Worm (Caenorhabditis elegans) whole organism, L4 larva: ENCODE results near the gene tsp-10.

Experiments used
- F37D6.2 ChIP-seq: sonication (generic microtip); optimal IDR thresholded peaks from 2 replicates; lab custom pipeline; 2016; ENCODE audit warnings: mild to moderate bottlenecking, missing genetic modification characterization, missing compliant biosample characterization
- F49E8.2 ChIP-seq: sonication (generic microtip); optimal IDR thresholded peaks from 2 replicates; lab custom pipeline; 2016; ENCODE audit warnings: missing compliant biosample characterization, mild to moderate bottlenecking, missing genetic modification characterization, borderline replicate concordance
- R02D3.7 ChIP-seq: fragments of 150-350 bp; sonication (generic microtip); optimal IDR thresholded peaks from 3 replicates; lab custom pipeline; 2014; ENCODE audit warnings: missing biosample characterization, missing genetic modification characterization
- T26A8.4 ChIP-seq: fragments of 200-800 bp; sonication (Bioruptor generic); IDR thresholded peaks from 2 replicates; pipeline ENCODE4 v1.3.6; 2022; ENCODE audit warnings: missing genetic modification characterization, missing compliant biosample characterization
- Y105C5A.15 ChIP-seq: fragments of 200-800 bp; sonication (Bioruptor generic); IDR thresholded peaks from 2 replicates; pipeline ENCODE4 v1.3.6; 2022; ENCODE audit warnings: missing genetic modification characterization, missing compliant biosample characterization
- Y5F2A.4 ChIP-seq: fragments of 200-800 bp; sonication (Bioruptor generic); optimal IDR thresholded peaks from 2 replicates; lab custom pipeline; 2018; ENCODE audit warnings: mild to moderate bottlenecking, missing genetic modification characterization, missing compliant biosample characterization
- ZK546.5 ChIP-seq, 2 experiments: sonication (generic microtip); optimal IDR thresholded peaks; 2 replicates each; lab custom pipeline; 2017; ENCODE audit warnings: missing biosample characterization in 2 of 2, missing genetic modification characterization in 2 of 2
- aha-1 ChIP-seq: fragments of 150-350 bp; peaks from one replicate; lab custom pipeline; 2014; ENCODE audit warnings: missing biosample characterization, missing genetic modification characterization
- ama-1 ChIP-seq: fragments of 150-350 bp; optimal IDR thresholded peaks from 2 replicates; lab custom pipeline; 2014; ENCODE audit warnings: inconsistent platforms, mixed read lengths
- ceh-28 ChIP-seq: fragments of 150-350 bp; optimal IDR thresholded peaks from 2 replicates; lab custom pipeline; 2014; ENCODE audit warnings: missing biosample characterization, missing genetic modification reagents, missing genetic modification characterization
- ceh-62 ChIP-seq: sonication (generic microtip); optimal IDR thresholded peaks from 2 replicates; lab custom pipeline; 2017; ENCODE audit warnings: missing biosample characterization, missing genetic modification characterization
- ces-1 ChIP-seq: fragments of 150-350 bp; sonication (generic microtip); optimal IDR thresholded peaks from 4 replicates; lab custom pipeline; 2014; ENCODE audit warnings: missing biosample characterization, missing genetic modification reagents, missing genetic modification characterization
- cey-2 ChIP-seq: sonication (generic microtip); optimal IDR thresholded peaks from 3 replicates; lab custom pipeline; 2017; ENCODE audit warnings: missing genetic modification characterization, mild to moderate bottlenecking, missing compliant biosample characterization, antibody characterized with exemption, borderline replicate concordance; ENCODE audit not compliant: insufficient read depth
- ctbp-1 ChIP-seq: fragments of 200-800 bp; sonication (Bioruptor generic); IDR thresholded peaks from 2 replicates; pipeline ENCODE4 v1.3.6; 2022; ENCODE audit warnings: missing genetic modification reagents, missing genetic modification characterization, missing compliant biosample characterization
- daf-19 ChIP-seq: fragments of 200-800 bp; sonication (Bioruptor generic); conservative IDR thresholded peaks from 2 replicates; pipeline ENCODE4 v1.3.6; 2022; ENCODE audit warnings: missing genetic modification characterization, missing compliant biosample characterization
- daf-8 ChIP-seq: fragments of 200-800 bp; sonication (Bioruptor generic); IDR thresholded peaks from 2 replicates; pipeline ENCODE4 v1.3.6; 2022; ENCODE audit warnings: missing genetic modification characterization, missing compliant biosample characterization
- dmd-9 ChIP-seq: fragments of 200-800 bp; sonication (Bioruptor generic); IDR thresholded peaks from 2 replicates; pipeline ENCODE4 v1.3.6; 2022; ENCODE audit warnings: missing genetic modification reagents, missing genetic modification characterization, missing compliant biosample characterization
- fkh-10 ChIP-seq: fragments of 150-350 bp; optimal IDR thresholded peaks from 2 replicates; lab custom pipeline; 2014; ENCODE audit warnings: missing biosample characterization, missing genetic modification reagents, missing genetic modification characterization
- fos-1 ChIP-seq: fragments of 150-350 bp; optimal IDR thresholded peaks from 2 replicates; lab custom pipeline; 2014; ENCODE audit warnings: missing biosample characterization, missing genetic modification characterization
- hif-1 ChIP-seq, 2 experiments: sonication (generic microtip); optimal IDR thresholded peaks; 2 replicates each; lab custom pipeline; 2016 to 2017; ENCODE audit warnings: missing compliant biosample characterization in 2 of 2, missing genetic modification characterization in 2 of 2, missing genetic modification reagents in 2 of 2, missing genotype in 2 of 2, mild to moderate bottlenecking in 1 of 2
- hlh-11 ChIP-seq: fragments of 200-800 bp; sonication (Bioruptor generic); optimal IDR thresholded peaks from 2 replicates; lab custom pipeline; 2018; ENCODE audit warnings: mild to moderate bottlenecking, missing genetic modification characterization, missing compliant biosample characterization
- lin-13 ChIP-seq: fragments of 150-350 bp; optimal IDR thresholded peaks from 2 replicates; lab custom pipeline; 2014; ENCODE audit warnings: missing biosample characterization, missing genetic modification reagents, missing genetic modification characterization
- lin-29 ChIP-seq: fragments of 200-800 bp; sonication (Bioruptor generic); IDR thresholded peaks from 2 replicates; pipeline ENCODE4 v1.3.6; 2022; ENCODE audit warnings: missing genetic modification reagents, missing genetic modification characterization, missing compliant biosample characterization
- lin-38 ChIP-seq: fragments of 200-800 bp; sonication (Bioruptor generic); IDR thresholded peaks from 2 replicates; pipeline ENCODE4 v1.3.6; 2022; ENCODE audit warnings: missing genetic modification reagents, missing genetic modification characterization, missing compliant biosample characterization
- lin-39 ChIP-seq: fragments of 150-350 bp; optimal IDR thresholded peaks from 2 replicates; lab custom pipeline; 2014; ENCODE audit warnings: missing biosample characterization, missing genetic modification reagents, missing genetic modification characterization
- lir-3 ChIP-seq: sonication (generic microtip); optimal IDR thresholded peaks from 2 replicates; lab custom pipeline; 2016; ENCODE audit warnings: mild to moderate bottlenecking, missing genetic modification characterization, missing compliant biosample characterization
- lsy-2 ChIP-seq, 2 experiments: fragments of 150-350 bp in 1 of 2; sonication (generic microtip) in 1 of 2; optimal IDR thresholded peaks; 2 replicates each; lab custom pipeline; 2014 to 2017; ENCODE audit warnings: missing biosample characterization in 2 of 2, missing genetic modification characterization in 2 of 2
- madf-5 ChIP-seq, 2 experiments: fragments of 200-800 bp; sonication (Bioruptor generic); IDR thresholded peaks; 2 replicates each; pipeline ENCODE4 v1.3.6; 2022; ENCODE audit warnings: missing compliant biosample characterization in 2 of 2, missing genetic modification characterization in 2 of 2
- mes-2 ChIP-seq: sonication (generic microtip); optimal IDR thresholded peaks from 2 replicates; lab custom pipeline; 2016; ENCODE audit warnings: missing genotype, mild to moderate bottlenecking, missing genetic modification characterization, missing compliant biosample characterization; ENCODE audit not compliant: poor library complexity, severe bottlenecking
- mxl-2 ChIP-seq: fragments of 200-800 bp; sonication (Bioruptor generic); conservative IDR thresholded peaks from 2 replicates; pipeline ENCODE4 v1.3.6; 2022; ENCODE audit warnings: missing genetic modification reagents, missing genetic modification characterization, missing compliant biosample characterization
- mxl-3 ChIP-seq: fragments of 200-800 bp; sonication (Bioruptor generic); optimal IDR thresholded peaks from 2 replicates; lab custom pipeline; 2018; ENCODE audit warnings: mild to moderate bottlenecking, missing genetic modification characterization, missing compliant biosample characterization
- nhr-111 ChIP-seq: fragments of 200-800 bp; sonication (Bioruptor generic); optimal IDR thresholded peaks from 2 replicates; lab custom pipeline; 2018; ENCODE audit warnings: mild to moderate bottlenecking, missing genetic modification characterization, missing compliant biosample characterization
- nhr-237 ChIP-seq: sonication (generic microtip); optimal IDR thresholded peaks from 2 replicates; lab custom pipeline; 2017; ENCODE audit warnings: missing biosample characterization, missing genetic modification characterization
- nhr-25 ChIP-seq: sonication (generic microtip); optimal IDR thresholded peaks from 2 replicates; lab custom pipeline; 2017; ENCODE audit warnings: missing genetic modification characterization, mild to moderate bottlenecking, missing compliant biosample characterization, antibody characterized with exemption, moderate library complexity, borderline replicate concordance; ENCODE audit not compliant: insufficient read depth
- nhr-41 ChIP-seq: fragments of 200-800 bp; sonication (Bioruptor generic); IDR thresholded peaks from 2 replicates; pipeline ENCODE4 v1.3.6; 2022; ENCODE audit warnings: missing genetic modification reagents, missing genetic modification characterization, missing compliant biosample characterization
- nhr-6 ChIP-seq: fragments of 150-350 bp; optimal IDR thresholded peaks from 2 replicates; lab custom pipeline; 2014; ENCODE audit warnings: missing biosample characterization, missing genetic modification characterization
- nhr-76 ChIP-seq: fragments of 150-350 bp; optimal IDR thresholded peaks from 2 replicates; lab custom pipeline; 2014; ENCODE audit warnings: missing biosample characterization, missing genetic modification characterization
- nhr-77 ChIP-seq: fragments of 150-350 bp; optimal IDR thresholded peaks from 2 replicates; lab custom pipeline; 2014; ENCODE audit warnings: missing biosample characterization, missing genetic modification characterization
- sdz-12 ChIP-seq: fragments of 200-800 bp; sonication (Bioruptor generic); optimal IDR thresholded peaks from 2 replicates; lab custom pipeline; 2018; ENCODE audit warnings: mild to moderate bottlenecking, missing genetic modification characterization, missing compliant biosample characterization
- set-16 ChIP-seq: fragments of 200-800 bp; sonication (Bioruptor generic); IDR thresholded peaks from 2 replicates; pipeline ENCODE4 v1.3.6; 2022; ENCODE audit warnings: missing genetic modification reagents, missing genetic modification characterization, missing compliant biosample characterization
- spr-1 ChIP-seq: sonication (generic microtip); optimal IDR thresholded peaks from 2 replicates; lab custom pipeline; 2016; ENCODE audit warnings: mild to moderate bottlenecking, missing genetic modification characterization, missing compliant biosample characterization
- tag-97 ChIP-seq: fragments of 200-800 bp; sonication (Bioruptor generic); IDR thresholded peaks from 2 replicates; pipeline ENCODE4 v1.3.6; 2022; ENCODE audit warnings: missing genetic modification characterization, missing compliant biosample characterization
- tra-1 ChIP-seq: fragments of 200-800 bp; sonication (Bioruptor generic); IDR thresholded peaks from 2 replicates; pipeline ENCODE4 v1.3.6; 2022; ENCODE audit warnings: missing genetic modification reagents, missing genetic modification characterization, missing compliant biosample characterization
- unc-130 ChIP-seq: sonication (generic microtip); optimal IDR thresholded peaks from 2 replicates; lab custom pipeline; 2016; ENCODE audit warnings: missing genetic modification reagents, missing genetic modification characterization, missing compliant biosample characterization
- unc-39 ChIP-seq: sonication (generic microtip); optimal IDR thresholded peaks from 2 replicates; lab custom pipeline; 2017; ENCODE audit warnings: missing biosample characterization, missing genetic modification characterization
- zag-1 ChIP-seq: fragments of 150-350 bp; optimal IDR thresholded peaks from 2 replicates; lab custom pipeline; 2014; ENCODE audit warnings: missing biosample characterization, missing genetic modification characterization
- zip-11 ChIP-seq: fragments of 200-800 bp; sonication (Bioruptor generic); IDR thresholded peaks from 2 replicates; pipeline ENCODE4 v1.3.6; 2022; ENCODE audit warnings: missing genetic modification characterization, missing compliant biosample characterization

The tsp-10 gene

ce11 chrII:6745783-6746182 is 27.4 kb downstream of the tsp-10 start, which contains the start of gene ins-14:
Gene ins-14 (minus strand): TSS chrII:6745814.
- TF ChIP-seq lsy-2 (tag; optimal IDR thresholded peaks at IDR 0.05; lab: Kevin White, UChicago), result no peak
- no peak for TF ChIP-seq T26A8.4 (GFP tag; lab: Robert Waterston, UW)
- TF ChIP-seq ceh-62 (tag; lab: Kevin White, UChicago), result no peak
- TF ChIP-seq madf-5 (GFP tag; IDR thresholded peaks at IDR 0.05; lab: Robert Waterston, UW), result no peak
- no peak for TF ChIP-seq tag-97 (GFP tag; lab: Robert Waterston, UW)
- TF ChIP-seq F49E8.2 (tag; lab: Kevin White, UChicago), result no peak
- no peak for TF ChIP-seq R02D3.7 (tag; lab: Kevin White, UChicago)
- no peak for TF ChIP-seq unc-130 (GFP tag; lab: Kevin White, UChicago)
- no peak for TF ChIP-seq nhr-6 (tag; lab: Kevin White, UChicago)
- TF ChIP-seq mxl-2, result no peak
- no peak for TF ChIP-seq F37D6.2 (tag; lab: Kevin White, UChicago)

DNA sequence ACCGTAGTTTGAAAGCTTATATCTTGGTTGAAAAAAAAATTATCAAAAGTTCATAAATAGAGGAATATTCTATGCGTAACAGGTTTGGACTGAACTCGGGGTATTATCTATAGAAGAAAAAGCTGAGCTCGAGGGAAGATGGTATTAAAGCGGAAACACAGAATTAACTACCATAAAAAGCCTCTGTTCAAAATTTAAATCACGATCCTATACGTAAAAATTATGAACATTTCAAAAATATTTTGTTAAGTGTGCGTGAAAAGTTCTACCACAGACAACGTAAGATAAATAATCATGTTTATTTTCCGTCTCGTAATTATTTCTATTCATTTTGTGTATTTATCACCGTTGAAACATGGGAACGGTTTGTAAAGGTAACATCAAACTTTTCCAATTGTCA is 28.0 kb downstream of the tsp-10 start, which contains the start of gene F41G3.5:
F41G3.5 (plus strand) TSS at position 301 of the 400 bp plus-strand sequence.
- TF ChIP-seq hlh-11 (tag; lab: Kevin White, UChicago), result no peak
- no peak for TF ChIP-seq aha-1 (tag; lab: Kevin White, UChicago)
- no peak for TF ChIP-seq fos-1
- no peak for TF ChIP-seq ama-1 (lab: Kevin White, UChicago)
- TF ChIP-seq ces-1, result no peak
- TF ChIP-seq nhr-76 (tag; lab: Kevin White, UChicago), result no peak
- TF ChIP-seq nhr-237, result no peak
- TF ChIP-seq hif-1 (tag; optimal IDR thresholded peaks at IDR 0.05; lab: Kevin White, UChicago), result no peak
- TF ChIP-seq dmd-9 (GFP tag; lab: Robert Waterston, UW), result no peak
- no peak for TF ChIP-seq nhr-77
- no peak for TF ChIP-seq nhr-25 (tag; lab: Kevin White, UChicago)
- TF ChIP-seq tra-1, result no peak
- TF ChIP-seq ceh-28 (tag; lab: Kevin White, UChicago), result no peak
- no peak for TF ChIP-seq spr-1
- no peak for TF ChIP-seq Y105C5A.15 (GFP tag; lab: Robert Waterston, UW)
- TF ChIP-seq Y5F2A.4, result no peak
- TF ChIP-seq lin-13 (GFP tag; lab: Kevin White, UChicago), result no peak
- TF ChIP-seq lin-39, result no peak
- TF ChIP-seq unc-39 (tag; lab: Kevin White, UChicago), result no peak
- TF ChIP-seq, all 104 proteins: peak for 0

DNA sequence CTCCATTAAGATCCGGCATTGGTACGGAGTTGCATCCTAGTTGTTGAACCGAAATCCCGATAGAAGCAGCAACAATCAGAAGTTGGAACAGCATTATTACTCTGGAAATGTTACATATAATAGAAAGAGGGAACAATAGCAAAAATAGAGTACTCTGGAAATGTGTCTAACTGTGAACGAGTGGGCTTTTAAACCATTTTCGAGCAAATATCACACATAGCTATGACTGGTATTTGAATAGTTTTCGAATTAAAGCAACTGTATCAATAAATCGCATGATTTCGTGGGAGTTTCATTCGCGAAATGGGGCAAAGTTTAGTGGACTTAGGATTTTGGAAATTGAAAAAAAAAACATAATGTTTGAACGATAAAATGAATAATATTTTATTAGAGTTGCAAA is 31.0 kb downstream of the tsp-10 start, which contains the start of gene F41G3.10:
F41G3.10 (minus strand) TSS at position 101 of the 400 bp plus-strand sequence.
- TF ChIP-seq mxl-3 (GFP tag; lab: Kevin White, UChicago), result no peak
- no peak for TF ChIP-seq set-16 (GFP tag; lab: Robert Waterston, UW)
- no peak for TF ChIP-seq nhr-111 (GFP tag; lab: Kevin White, UChicago)
- no peak for TF ChIP-seq zip-11
- no peak for TF ChIP-seq tag-97 (GFP tag; lab: Robert Waterston, UW)
- no peak for TF ChIP-seq ZK546.5 (tag; optimal IDR thresholded peaks at IDR 0.05; lab: Kevin White, UChicago)

ce11 chrII:6750929-6751328 is 32.5 kb downstream of the tsp-10 start, which contains the start of gene F41G3.20:
Gene F41G3.20 (minus strand): TSS chrII:6751029.
- TF ChIP-seq nhr-237 (no peak), daf-8 (GFP tag; lab: Robert Waterston, UW) (no peak), unc-39 (tag; lab: Kevin White, UChicago) (no peak), lir-3 (no peak), zag-1 (tag; lab: Kevin White, UChicago) (no peak), lin-29 (GFP tag; lab: Robert Waterston, UW) (no peak), mes-2 (no peak), sdz-12 (GFP tag; lab: Kevin White, UChicago) (no peak), lin-38 (GFP tag; lab: Robert Waterston, UW) (no peak), ctbp-1 (GFP tag; lab: Robert Waterston, UW) (no peak), zip-11 (no peak), nhr-41 (no peak), cey-2 (tag; lab: Kevin White, UChicago) (no peak), nhr-77 (no peak), aha-1 (tag; lab: Kevin White, UChicago) (no peak), fkh-10 (GFP tag; lab: Kevin White, UChicago) (no peak), daf-19 (no peak)
- TF ChIP-seq, all 104 proteins: peak for 0
